Worm (Caenorhabditis elegans) whole organism, L4 larva: ENCODE data around the gene inx-3.

Experiments used
- F10B5.3 ChIP-seq: sonication (generic microtip); optimal IDR thresholded peaks from 2 replicates; lab custom pipeline; 2016; ENCODE audit warnings: mild to moderate bottlenecking, missing genetic modification characterization, missing compliant biosample characterization
- F44E2.7 ChIP-seq: fragments of 200-800 bp; sonication (Bioruptor generic); IDR thresholded peaks from 2 replicates; pipeline ENCODE4 v2.1.2; 2022; ENCODE audit warnings: missing genetic modification characterization, missing compliant biosample characterization
- F49E8.2 ChIP-seq: sonication (generic microtip); optimal IDR thresholded peaks from 2 replicates; lab custom pipeline; 2016; ENCODE audit warnings: missing compliant biosample characterization, mild to moderate bottlenecking, missing genetic modification characterization, borderline replicate concordance
- Y48G9A.11 ChIP-seq: fragments of 200-800 bp; sonication (Bioruptor generic); IDR thresholded peaks from 2 replicates; pipeline ENCODE4 v1.3.6; 2022; ENCODE audit warnings: missing genetic modification reagents, missing genetic modification characterization, missing compliant biosample characterization
- Y5F2A.4 ChIP-seq: fragments of 200-800 bp; sonication (Bioruptor generic); optimal IDR thresholded peaks from 2 replicates; lab custom pipeline; 2018; ENCODE audit warnings: mild to moderate bottlenecking, missing genetic modification characterization, missing compliant biosample characterization
- aha-1 ChIP-seq: fragments of 150-350 bp; peaks from one replicate; lab custom pipeline; 2014; ENCODE audit warnings: missing biosample characterization, missing genetic modification characterization
- attf-4 ChIP-seq: sonication (generic microtip); optimal IDR thresholded peaks from 3 replicates; lab custom pipeline; 2017; ENCODE audit warnings: missing biosample characterization, missing genetic modification characterization
- ceh-28 ChIP-seq: fragments of 150-350 bp; optimal IDR thresholded peaks from 2 replicates; lab custom pipeline; 2014; ENCODE audit warnings: missing biosample characterization, missing genetic modification reagents, missing genetic modification characterization
- ces-1 ChIP-seq: fragments of 150-350 bp; sonication (generic microtip); optimal IDR thresholded peaks from 4 replicates; lab custom pipeline; 2014; ENCODE audit warnings: missing biosample characterization, missing genetic modification reagents, missing genetic modification characterization
- cey-2 ChIP-seq: sonication (generic microtip); optimal IDR thresholded peaks from 3 replicates; lab custom pipeline; 2017; ENCODE audit warnings: missing genetic modification characterization, mild to moderate bottlenecking, missing compliant biosample characterization, antibody characterized with exemption, borderline replicate concordance; ENCODE audit not compliant: insufficient read depth
- ctbp-1 ChIP-seq: fragments of 200-800 bp; sonication (Bioruptor generic); IDR thresholded peaks from 2 replicates; pipeline ENCODE4 v1.3.6; 2022; ENCODE audit warnings: missing genetic modification reagents, missing genetic modification characterization, missing compliant biosample characterization
- daf-19 ChIP-seq: fragments of 200-800 bp; sonication (Bioruptor generic); conservative IDR thresholded peaks from 2 replicates; pipeline ENCODE4 v1.3.6; 2022; ENCODE audit warnings: missing genetic modification characterization, missing compliant biosample characterization
- dmd-6 ChIP-seq: fragments of 200-800 bp; sonication (Bioruptor generic); IDR thresholded peaks from 2 replicates; pipeline ENCODE4 v1.3.6; 2022; ENCODE audit warnings: missing genetic modification reagents, missing genetic modification characterization, missing compliant biosample characterization
- dmd-8 ChIP-seq: fragments of 200-800 bp; sonication (Bioruptor generic); IDR thresholded peaks from 2 replicates; pipeline ENCODE4 v1.3.6; 2022; ENCODE audit warnings: missing genetic modification characterization, missing compliant biosample characterization
- dpl-1 ChIP-seq: fragments of 150-350 bp; optimal IDR thresholded peaks from 2 replicates; lab custom pipeline; 2014; ENCODE audit warnings: missing biosample characterization, missing genetic modification reagents, missing genetic modification characterization
- duxl-1 ChIP-seq: sonication (generic microtip); optimal IDR thresholded peaks from 2 replicates; lab custom pipeline; 2016; ENCODE audit warnings: mild to moderate bottlenecking, missing genetic modification characterization, moderate library complexity, missing compliant biosample characterization; ENCODE audit not compliant: poor library complexity
- egl-43 ChIP-seq: fragments of 200-800 bp; sonication (Bioruptor generic); IDR thresholded peaks from 2 replicates; pipeline ENCODE4 v1.3.6; 2022; ENCODE audit warnings: missing genetic modification reagents, missing genetic modification characterization, missing compliant biosample characterization
- fkh-10 ChIP-seq: fragments of 150-350 bp; optimal IDR thresholded peaks from 2 replicates; lab custom pipeline; 2014; ENCODE audit warnings: missing biosample characterization, missing genetic modification reagents, missing genetic modification characterization
- fos-1 ChIP-seq: fragments of 150-350 bp; optimal IDR thresholded peaks from 2 replicates; lab custom pipeline; 2014; ENCODE audit warnings: missing biosample characterization, missing genetic modification characterization
- gei-8 ChIP-seq: fragments of 200-800 bp; sonication (Bioruptor generic); optimal IDR thresholded peaks from 2 replicates; lab custom pipeline; 2018; ENCODE audit warnings: mild to moderate bottlenecking, missing genetic modification characterization, missing compliant biosample characterization
- hif-1 ChIP-seq, 2 experiments: sonication (generic microtip); optimal IDR thresholded peaks; 2 replicates each; lab custom pipeline; 2016 to 2017; ENCODE audit warnings: missing compliant biosample characterization in 2 of 2, missing genetic modification characterization in 2 of 2, missing genetic modification reagents in 2 of 2, missing genotype in 2 of 2, mild to moderate bottlenecking in 1 of 2
- hlh-11 ChIP-seq: fragments of 200-800 bp; sonication (Bioruptor generic); optimal IDR thresholded peaks from 2 replicates; lab custom pipeline; 2018; ENCODE audit warnings: mild to moderate bottlenecking, missing genetic modification characterization, missing compliant biosample characterization
- hlh-30 ChIP-seq: sonication (generic microtip); optimal IDR thresholded peaks from 2 replicates; lab custom pipeline; 2017; ENCODE audit warnings: antibody characterized with exemption, mild to moderate bottlenecking, missing genetic modification characterization, missing compliant biosample characterization; ENCODE audit not compliant: insufficient read depth
- hmg-1.1 ChIP-seq: fragments of 200-800 bp; sonication (Bioruptor generic); IDR thresholded peaks from 2 replicates; pipeline ENCODE4 v1.3.6; 2022; ENCODE audit warnings: missing genetic modification reagents, missing genetic modification characterization, missing compliant biosample characterization
- lim-7 ChIP-seq: fragments of 200-800 bp; sonication (Bioruptor generic); IDR thresholded peaks from 2 replicates; pipeline ENCODE4 v1.3.6; 2022; ENCODE audit warnings: missing genetic modification characterization, missing compliant biosample characterization
- lin-29 ChIP-seq: fragments of 200-800 bp; sonication (Bioruptor generic); IDR thresholded peaks from 2 replicates; pipeline ENCODE4 v1.3.6; 2022; ENCODE audit warnings: missing genetic modification reagents, missing genetic modification characterization, missing compliant biosample characterization
- lin-39 ChIP-seq: fragments of 150-350 bp; optimal IDR thresholded peaks from 2 replicates; lab custom pipeline; 2014; ENCODE audit warnings: missing biosample characterization, missing genetic modification reagents, missing genetic modification characterization
- lir-3 ChIP-seq: sonication (generic microtip); optimal IDR thresholded peaks from 2 replicates; lab custom pipeline; 2016; ENCODE audit warnings: mild to moderate bottlenecking, missing genetic modification characterization, missing compliant biosample characterization
- lsy-2 ChIP-seq, 2 experiments: fragments of 150-350 bp in 1 of 2; sonication (generic microtip) in 1 of 2; optimal IDR thresholded peaks; 2 replicates each; lab custom pipeline; 2014 to 2017; ENCODE audit warnings: missing biosample characterization in 2 of 2, missing genetic modification characterization in 2 of 2
- mdt-29 ChIP-seq: fragments of 200-800 bp; sonication (Bioruptor generic); IDR thresholded peaks from 2 replicates; pipeline ENCODE4 v1.3.6; 2022; ENCODE audit warnings: missing genetic modification reagents, missing genetic modification characterization, missing compliant biosample characterization
- mes-2 ChIP-seq: sonication (generic microtip); optimal IDR thresholded peaks from 2 replicates; lab custom pipeline; 2016; ENCODE audit warnings: missing genotype, mild to moderate bottlenecking, missing genetic modification characterization, missing compliant biosample characterization; ENCODE audit not compliant: poor library complexity, severe bottlenecking
- mxl-2 ChIP-seq: fragments of 200-800 bp; sonication (Bioruptor generic); conservative IDR thresholded peaks from 2 replicates; pipeline ENCODE4 v1.3.6; 2022; ENCODE audit warnings: missing genetic modification reagents, missing genetic modification characterization, missing compliant biosample characterization
- nhr-102 ChIP-seq: sonication (generic microtip); optimal IDR thresholded peaks from 2 replicates; lab custom pipeline; 2016; ENCODE audit warnings: mild to moderate bottlenecking, missing genetic modification characterization, moderate library complexity, missing compliant biosample characterization
- nhr-111 ChIP-seq: fragments of 200-800 bp; sonication (Bioruptor generic); optimal IDR thresholded peaks from 2 replicates; lab custom pipeline; 2018; ENCODE audit warnings: mild to moderate bottlenecking, missing genetic modification characterization, missing compliant biosample characterization
- nhr-28 ChIP-seq: fragments of 150-350 bp; optimal IDR thresholded peaks from 2 replicates; lab custom pipeline; 2014; ENCODE audit warnings: missing biosample characterization, missing genetic modification characterization
- nhr-41 ChIP-seq: fragments of 200-800 bp; sonication (Bioruptor generic); IDR thresholded peaks from 2 replicates; pipeline ENCODE4 v1.3.6; 2022; ENCODE audit warnings: missing genetic modification reagents, missing genetic modification characterization, missing compliant biosample characterization
- nhr-48 ChIP-seq: sonication (generic microtip); optimal IDR thresholded peaks from 2 replicates; lab custom pipeline; 2016; ENCODE audit warnings: mild to moderate bottlenecking, missing genetic modification characterization, missing compliant biosample characterization
- pha-4 ChIP-seq, 2 experiments: fragments of 150-350 bp in 1 of 2; fragments of 200-800 bp in 1 of 2; sonication (Bioruptor generic) in 1 of 2; IDR thresholded peaks in 1 of 2; optimal IDR thresholded peaks in 1 of 2; 2 replicates each; pipeline versions ENCODE4 v1.3.6 to Lab custom; 2014 to 2022; ENCODE audit warnings: missing genetic modification characterization in 2 of 2, missing genetic modification reagents in 2 of 2, missing biosample characterization in 1 of 2, missing compliant biosample characterization in 1 of 2
- rbr-2 ChIP-seq: sonication (generic microtip); optimal IDR thresholded peaks from 2 replicates; lab custom pipeline; 2016; ENCODE audit warnings: missing genotype, missing genetic modification characterization, missing compliant biosample characterization
- snpc-1.2 ChIP-seq: fragments of 200-800 bp; sonication (Bioruptor generic); IDR thresholded peaks from 2 replicates; pipeline ENCODE4 v1.3.6; 2022; ENCODE audit warnings: missing genetic modification reagents, missing genetic modification characterization, missing compliant biosample characterization
- snpc-4 ChIP-seq: fragments of 150-350 bp; optimal IDR thresholded peaks from 2 replicates; lab custom pipeline; 2014; ENCODE audit warnings: missing biosample characterization, missing genetic modification characterization
- tra-1 ChIP-seq: fragments of 200-800 bp; sonication (Bioruptor generic); IDR thresholded peaks from 2 replicates; pipeline ENCODE4 v1.3.6; 2022; ENCODE audit warnings: missing genetic modification reagents, missing genetic modification characterization, missing compliant biosample characterization
- unc-62 ChIP-seq, 3 experiments: fragments of 150-350 bp in 1 of 3; sonication (generic microtip); optimal IDR thresholded peaks in 2 of 3; peaks in 1 of 3; 1 replicate in 1 of 3; 2 replicates in 2 of 3; lab custom pipeline; 2014 to 2017; ENCODE audit warnings: missing biosample characterization in 3 of 3, missing genetic modification characterization in 3 of 3, missing genetic modification reagents in 3 of 3, missing genotype in 1 of 3
- zip-2 ChIP-seq: fragments of 150-350 bp; optimal IDR thresholded peaks from 2 replicates; lab custom pipeline; 2014; ENCODE audit warnings: missing biosample characterization, missing genetic modification characterization
- ztf-7 ChIP-seq: fragments of 150-350 bp; optimal IDR thresholded peaks from 2 replicates; lab custom pipeline; 2014; ENCODE audit warnings: missing biosample characterization, missing genetic modification characterization

Gene inx-3

DNA sequence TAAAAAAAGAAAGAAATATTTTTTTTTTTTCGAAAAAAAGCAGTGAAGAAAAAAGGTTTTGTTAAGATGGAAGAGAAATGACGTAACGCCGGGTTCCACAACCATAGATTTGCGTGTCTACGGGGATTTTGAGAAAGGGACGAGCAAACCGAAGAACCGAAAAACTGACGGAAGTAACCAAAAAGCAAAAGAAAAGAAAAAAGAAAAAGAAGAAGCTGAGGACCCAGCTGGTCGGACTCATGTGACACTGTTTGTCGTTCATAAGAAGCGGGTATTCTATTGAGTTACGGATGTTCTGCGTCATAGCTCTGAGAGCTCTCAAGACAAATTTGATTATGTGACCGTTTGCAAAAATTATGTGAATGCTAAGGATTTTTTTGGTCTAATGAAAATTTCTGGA, 13.2 kb upstream of the inx-3 start (continued):
- TF ChIP-seq F44E2.7 (GFP tag; lab: Robert Waterston, UW) (no peak), nhr-41 (GFP tag; lab: Robert Waterston, UW) (no peak), nhr-102 (tag; lab: Kevin White, UChicago) (no peak), aha-1 (tag; lab: Kevin White, UChicago) (peak; percentile 34), nhr-48 (tag; lab: Kevin White, UChicago) (no peak), lsy-2 (tag; optimal IDR thresholded peaks at IDR 0.05; lab: Kevin White, UChicago) (peak; percentile 7 to 53), lin-29 (no peak), Y5F2A.4 (no peak), lim-7 (GFP tag; lab: Robert Waterston, UW) (no peak), nhr-28 (tag; lab: Kevin White, UChicago) (no peak), hlh-11 (peak; percentile 50), hmg-1.1 (GFP tag; lab: Robert Waterston, UW) (peak; percentile 31; the same call in 1 of the 2 replicates), Y48G9A.11 (GFP tag; lab: Robert Waterston, UW) (no peak), gei-8 (GFP tag; lab: Kevin White, UChicago) (no peak), mdt-29 (GFP tag; lab: Robert Waterston, UW) (no peak), nhr-111 (no peak), snpc-4 (tag; lab: Kevin White, UChicago) (no peak)

DNA sequence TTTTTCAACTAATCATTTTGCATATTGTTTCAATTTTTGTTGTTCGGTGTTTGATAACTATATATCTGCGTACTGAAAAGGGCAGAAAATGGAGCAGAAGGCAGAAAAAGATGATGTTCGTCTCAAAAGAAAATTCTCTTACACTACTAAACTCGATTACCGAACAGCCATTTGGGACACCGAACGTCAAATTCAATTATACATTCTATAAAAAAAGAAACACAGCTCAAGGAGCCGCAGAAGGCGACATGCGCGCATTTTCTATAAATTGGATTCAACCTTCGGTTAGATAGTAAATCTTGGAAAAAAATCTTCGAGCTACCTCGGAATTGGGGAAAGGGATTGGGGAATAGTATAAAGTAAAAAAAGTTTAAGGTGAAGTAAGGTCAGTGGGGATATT, 12.7 kb upstream of the inx-3 start:
- no peak for TF ChIP-seq pha-4 (GFP tag; IDR thresholded peaks at IDR 0.05; lab: Robert Waterston, UW)
- no peak for TF ChIP-seq pha-4 (tag; optimal IDR thresholded peaks at IDR 0.05; lab: Kevin White, UChicago)
- no peak for TF ChIP-seq aha-1 (tag; lab: Kevin White, UChicago)
- peak; percentile 59 for TF ChIP-seq ctbp-1 (GFP tag; lab: Robert Waterston, UW)
- TF ChIP-seq nhr-41 (GFP tag; lab: Robert Waterston, UW) = no peak
- peak; percentile 85 for TF ChIP-seq fkh-10 (GFP tag; lab: Kevin White, UChicago)
- TF ChIP-seq ces-1 (GFP tag; lab: Kevin White, UChicago) = peak; percentile 87
- no peak for TF ChIP-seq cey-2
- TF ChIP-seq F10B5.3 (tag; lab: Kevin White, UChicago) = no peak
- peak; percentile 31; the same call in 1 of the 2 replicates for TF ChIP-seq dmd-6 (GFP tag; lab: Robert Waterston, UW)

DNA sequence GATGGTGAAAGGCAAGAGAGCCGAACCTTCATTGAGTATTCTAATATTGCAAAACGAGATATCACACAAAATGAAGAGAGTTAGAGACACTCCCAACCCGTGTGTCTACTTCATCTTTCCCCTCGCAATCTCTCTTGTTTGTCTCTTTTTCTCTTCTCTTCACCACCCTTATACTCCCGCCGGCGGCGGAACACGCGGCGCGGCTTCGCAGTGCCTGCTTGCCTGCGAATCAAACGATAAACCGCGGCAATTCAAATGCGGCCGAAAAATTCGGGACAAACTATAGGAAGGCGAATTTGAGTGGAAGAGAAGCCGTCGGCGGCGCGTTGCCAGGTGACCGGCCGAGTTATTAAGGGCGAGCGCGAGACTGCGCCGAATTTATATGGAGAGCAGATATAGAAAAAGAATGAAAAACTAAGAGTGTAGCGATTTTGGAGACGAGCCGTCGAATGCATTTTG, 11.3 kb upstream of the inx-3 start, which contains the start of gene klp-13:
Gene klp-13 (plus strand): TSS at position 409 of the 459 bp plus-strand sequence.
- TF ChIP-seq rbr-2 (tag; lab: Kevin White, UChicago) (peak; percentile 85), lir-3 (no peak), nhr-28 (tag; lab: Kevin White, UChicago) (peak; percentile 79), snpc-1.2 (GFP tag; lab: Robert Waterston, UW) (no peak), dmd-8 (GFP tag; lab: Robert Waterston, UW) (no peak), snpc-4 (tag; lab: Kevin White, UChicago) (no peak), dmd-6 (GFP tag; lab: Robert Waterston, UW) (peak; percentile 81), dpl-1 (GFP tag; lab: Kevin White, UChicago) (peak; percentile 88), daf-19 (GFP tag; lab: Robert Waterston, UW) (no peak), duxl-1 (tag; lab: Kevin White, UChicago) (peak; percentile 39), unc-62 (GFP tag; optimal IDR thresholded peaks at IDR 0.05 in 1 of 2; lab: Kevin White, UChicago) (peak in 1 of 2 experiments; percentile 84), unc-62 (tag; optimal IDR thresholded peaks at IDR 0.05; lab: Kevin White, UChicago) (no peak), mxl-2 (no peak), tra-1 (GFP tag; lab: Robert Waterston, UW) (no peak), F44E2.7 (GFP tag; lab: Robert Waterston, UW) (no peak), ces-1 (GFP tag; lab: Kevin White, UChicago) (no peak), zip-2 (tag; lab: Kevin White, UChicago) (no peak), ztf-7 (tag; lab: Kevin White, UChicago) (peak; percentile 44), egl-43 (GFP tag; lab: Robert Waterston, UW) (no peak; the same call in 1 of the 2 replicates), hmg-1.1 (GFP tag; lab: Robert Waterston, UW) (peak; percentile 89), hif-1 (tag; optimal IDR thresholded peaks at IDR 0.05; lab: Kevin White, UChicago) (peak in 1 of 2 experiments; percentile 86), fos-1 (tag; lab: Kevin White, UChicago) (no peak), lin-39 (tag; lab: Kevin White, UChicago) (no peak), gei-8 (GFP tag; lab: Kevin White, UChicago) (no peak), attf-4 (tag; lab: Kevin White, UChicago) (no peak), hlh-30 (peak; percentile 96), aha-1 (tag; lab: Kevin White, UChicago) (peak; percentile 83), mes-2 (tag; lab: Kevin White, UChicago) (peak; percentile 84), F49E8.2 (no peak), fkh-10 (GFP tag; lab: Kevin White, UChicago) (peak; percentile 93), ceh-28 (no peak)
